Fruit fly (Drosophila melanogaster) whole organism, larva: ENCODE data around the gene CG12811.

ENCODE experiments used
- noc ChIP-seq: fragments of 200-800 bp; sonication (Bioruptor generic); optimal IDR thresholded peaks from 3 replicates; lab custom pipeline; 2019; ENCODE audit warnings: missing biosample characterization, mild to moderate bottlenecking, missing genetic modification characterization, moderate library complexity

The CG12811 gene

DNA sequence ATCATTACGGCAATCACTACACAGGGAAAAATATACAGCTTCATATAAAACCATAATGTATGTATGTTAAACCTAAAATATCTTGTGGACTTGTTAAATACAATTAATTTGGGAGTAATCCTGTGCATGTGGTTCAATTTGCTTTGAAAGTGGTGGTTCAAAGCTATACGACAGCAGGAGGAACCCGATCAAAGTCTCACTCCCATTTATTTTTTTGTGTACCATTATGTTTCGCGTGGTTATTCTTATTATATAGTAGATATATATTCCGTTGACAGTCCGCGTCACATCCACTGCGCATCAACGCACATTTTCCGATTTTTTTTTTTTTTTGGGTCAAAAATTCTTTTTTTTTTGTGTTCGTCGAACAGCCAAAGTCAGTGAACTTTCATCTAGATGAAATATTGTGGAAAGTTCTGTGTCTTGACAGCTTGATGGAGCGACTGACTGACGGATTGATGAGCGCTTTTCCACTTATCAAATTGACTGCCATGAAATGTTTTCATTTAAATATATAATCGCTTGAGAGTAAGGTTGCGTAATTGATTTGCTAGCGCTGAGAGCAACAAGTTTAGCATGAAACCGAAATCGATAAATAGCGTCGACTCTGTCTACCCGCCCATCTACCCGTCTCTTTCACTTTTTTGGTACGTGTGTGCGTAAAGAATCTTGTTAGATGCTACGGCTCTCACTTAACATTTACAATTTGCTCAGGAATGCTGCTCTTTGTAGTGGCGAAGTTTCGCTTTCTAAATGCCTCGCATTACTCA lies 15.5 kb downstream of the CG12811 start:
- TF ChIP-seq noc (tag; lab: Kevin White, UChicago): no peak

DNA sequence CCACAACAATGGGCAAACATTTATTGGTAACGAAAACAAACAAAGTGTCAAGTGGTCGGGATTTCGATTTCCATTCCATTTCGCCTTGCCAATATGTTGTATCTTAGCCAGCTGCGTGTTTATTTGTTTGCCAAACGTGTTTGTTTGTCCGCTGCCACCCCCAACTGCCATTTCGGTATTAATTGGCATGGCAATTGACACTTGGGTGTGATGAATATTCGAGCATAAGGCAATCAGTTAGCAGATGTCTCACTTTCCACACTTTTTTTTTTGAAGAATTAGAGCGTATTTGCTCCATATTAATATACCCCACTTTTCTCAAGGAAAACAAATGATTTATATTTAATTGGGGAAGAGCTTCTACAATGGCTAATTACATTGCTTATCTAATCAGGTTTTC lies 17.1 kb downstream of the CG12811 start:
- TF ChIP-seq noc (tag; lab: Kevin White, UChicago): no peak

DNA sequence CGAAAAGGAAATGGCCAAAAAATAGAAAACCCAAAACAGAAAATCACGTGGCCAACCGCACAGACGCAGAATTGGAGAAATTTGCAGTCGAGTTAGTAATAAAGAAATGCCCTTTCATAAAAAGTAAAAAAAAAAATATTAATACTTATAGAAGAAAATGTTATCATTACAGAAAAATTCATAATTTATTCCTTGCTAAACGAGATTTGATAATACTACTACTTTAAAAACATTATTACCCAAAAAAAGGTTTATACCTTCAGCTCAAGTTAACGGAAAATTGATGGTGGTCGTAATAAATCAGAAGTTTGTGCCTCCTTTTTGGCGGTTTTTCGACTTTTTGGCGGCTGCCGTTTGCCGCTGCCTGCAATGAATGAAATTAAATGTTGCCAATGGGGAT lies 20.2 kb downstream of the CG12811 start:
- no peak for TF ChIP-seq noc (tag; lab: Kevin White, UChicago)

DNA sequence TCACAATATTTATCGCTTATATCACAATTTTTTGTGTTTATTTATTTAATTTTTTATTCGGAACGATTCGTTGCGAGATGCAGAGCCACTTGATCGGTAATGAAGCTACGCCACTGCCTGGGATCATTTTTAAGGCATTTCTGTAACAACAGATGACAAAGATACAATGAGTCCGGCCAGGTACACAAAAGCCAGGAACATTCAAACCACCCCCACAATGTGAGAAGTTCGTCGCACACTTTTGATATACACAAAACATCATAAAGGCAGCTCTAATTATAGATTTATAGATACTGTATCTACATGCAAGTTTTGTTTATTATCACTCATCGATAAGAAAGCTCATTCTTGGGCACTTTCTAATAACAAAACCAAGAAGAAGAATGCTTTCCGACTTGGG lies 23.5 kb downstream of the CG12811 start, which contains the start of gene CG31407:
Gene CG31407, minus strand, starts transcription at position 101 of the 400 bp plus-strand sequence.
- TF ChIP-seq noc (tag; lab: Kevin White, UChicago): no peak

DNA sequence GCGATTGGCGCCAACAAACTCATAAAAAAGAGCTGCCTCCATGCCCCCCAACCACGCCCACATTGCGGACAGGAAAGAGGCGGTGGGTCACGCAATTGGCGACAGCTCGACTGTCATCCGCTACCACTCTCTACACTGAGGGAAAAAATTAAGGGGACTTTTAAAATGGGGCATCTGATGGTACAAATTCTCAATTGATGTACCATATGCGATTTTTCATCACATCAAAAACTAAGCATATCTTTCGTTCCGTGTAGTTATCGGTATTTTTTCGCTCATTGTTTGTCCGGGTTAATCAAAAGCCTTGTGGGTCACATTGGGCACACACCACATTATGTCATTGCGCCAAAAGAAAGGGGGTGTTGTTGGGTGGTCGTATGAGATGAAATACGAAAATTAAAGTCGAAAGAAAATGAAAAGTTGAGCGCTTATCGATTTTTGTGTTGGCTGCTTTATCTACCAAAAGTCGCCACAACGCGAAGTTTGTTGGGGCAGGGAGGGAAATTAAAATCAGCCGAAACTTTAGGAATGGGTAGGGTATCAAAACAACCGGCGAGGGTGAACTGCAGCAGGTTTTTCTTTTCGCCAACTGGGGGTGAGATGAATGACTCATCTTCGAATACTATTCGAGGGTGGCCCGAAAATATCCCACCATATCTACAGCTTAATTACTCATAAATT lies 24.4 kb downstream of the CG12811 start:
- TF ChIP-seq noc (tag; lab: Kevin White, UChicago): no peak

DNA sequence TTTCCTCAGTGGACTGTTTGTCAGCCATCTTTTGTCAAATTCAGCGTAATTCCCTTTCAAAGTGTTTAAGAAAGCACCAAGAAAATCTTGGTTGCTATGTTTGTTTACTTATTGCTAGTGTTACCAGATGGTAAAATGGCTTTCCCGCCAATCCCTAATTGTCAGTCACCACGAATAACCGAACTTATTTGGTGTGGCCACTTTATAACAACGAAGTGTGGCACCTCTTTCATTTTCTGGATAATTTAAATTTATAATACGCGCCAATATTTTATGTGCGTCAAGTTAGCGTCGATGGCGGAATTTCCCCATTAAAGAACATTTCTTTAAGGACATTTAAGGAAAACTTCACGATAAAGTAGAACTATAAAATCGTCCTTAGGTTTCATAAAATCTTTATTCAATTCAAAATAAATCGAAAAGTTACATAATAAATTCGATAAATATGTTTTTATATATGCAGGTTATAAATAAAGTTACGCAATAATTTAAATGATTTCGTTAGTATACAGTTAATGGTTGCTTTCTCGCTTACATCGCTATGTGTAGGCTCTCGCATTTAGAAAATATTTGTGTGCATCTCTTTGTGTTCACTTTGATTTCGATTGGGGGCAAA lies 47.3 kb downstream of the CG12811 start, which contains the start of gene CG5359:
Gene CG5359, minus strand, starts transcription at position 103 of the 616 bp plus-strand sequence.
- TF ChIP-seq noc (tag; lab: Kevin White, UChicago): no peak
